Fruit fly (Drosophila melanogaster): ENCODE results near the gene RpS21.

RpS21 gene

DNA sequence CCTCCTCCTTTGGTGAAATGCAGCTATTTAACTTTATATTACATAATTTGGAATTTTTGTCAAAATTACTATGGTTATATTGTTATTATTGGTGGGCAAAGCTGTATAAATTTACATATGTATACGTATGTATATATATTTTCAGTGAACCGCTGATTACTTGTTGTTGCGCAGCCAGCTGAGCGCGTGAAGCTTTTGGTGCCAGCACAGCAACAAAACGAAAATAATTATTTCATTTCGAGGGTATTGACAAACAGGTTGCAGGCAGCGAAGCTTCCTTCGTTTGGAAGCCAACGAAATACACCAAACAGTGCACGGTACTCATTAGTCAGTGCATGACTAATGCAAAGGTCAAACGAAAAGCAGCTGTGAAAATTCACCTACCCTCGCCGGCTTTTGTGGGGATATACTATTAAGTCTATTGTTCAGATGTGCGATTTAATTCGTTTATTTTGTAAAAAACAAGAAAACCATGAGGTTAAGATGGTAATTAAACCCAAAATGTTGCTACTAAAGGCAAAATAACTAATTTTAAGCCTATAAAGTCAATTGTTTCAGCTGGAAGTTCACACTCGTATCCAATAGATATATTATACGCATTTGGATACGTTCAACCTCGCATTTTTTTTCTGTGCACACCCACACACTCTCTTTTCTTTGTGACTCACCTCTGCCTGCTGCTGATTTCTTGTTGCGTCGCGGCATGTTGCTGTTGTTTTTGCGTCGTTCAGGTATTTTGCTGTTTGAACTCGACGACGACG lies 17.3 kb downstream of the RpS21 start (continued):
- TF ChIP-seq CG2712 (tag; optimal IDR thresholded peaks at IDR 0.05) = no peak
- TF ChIP-seq CG7839 (tag; optimal IDR thresholded peaks at IDR 0.05) = peak; percentile 29
- no peak for TF ChIP-seq hb (GFP tag; IDR thresholded peaks at IDR 0.05; ENCODE audit: partially characterized antibody)
- TF ChIP-seq croc (GFP tag; conservative IDR thresholded peaks at IDR 0.05) = no peak
- no peak for TF ChIP-seq CG3163 (GFP tag; optimal IDR thresholded peaks at IDR 0.05)
- TF ChIP-seq CG4282 (GFP tag; optimal IDR thresholded peaks at IDR 0.05) = no peak
- TF ChIP-seq tio (GFP tag; optimal IDR thresholded peaks at IDR 0.05) = no peak
- no peak for TF ChIP-seq Atf-2 (GFP tag; optimal IDR thresholded peaks at IDR 0.05)
- TF ChIP-seq Spps (tag; optimal IDR thresholded peaks at IDR 0.05) = no peak
- TF ChIP-seq fru (optimal IDR thresholded peaks at IDR 0.05) = no peak
- TF ChIP-seq crol (GFP tag; IDR thresholded peaks at IDR 0.05) = no peak
- no peak for TF ChIP-seq fd64A (GFP tag; optimal IDR thresholded peaks at IDR 0.05)
- no peak for TF ChIP-seq Sry-δ (GFP tag; optimal IDR thresholded peaks at IDR 0.05)
- peak; percentile 8 for TF ChIP-seq CG12659 (GFP tag; optimal IDR thresholded peaks at IDR 0.05)
- no peak for TF ChIP-seq H15 (GFP tag; IDR thresholded peaks at IDR 0.05)
- no peak for TF ChIP-seq CkIIα-i1 (GFP tag; IDR thresholded peaks at IDR 0.05)
- TF ChIP-seq fu2 (GFP tag; optimal IDR thresholded peaks at IDR 0.05) = no peak
- peak; percentile 10 for TF ChIP-seq CG33213 (GFP tag; optimal IDR thresholded peaks at IDR 0.05)
- TF ChIP-seq sens-2 (GFP tag; IDR thresholded peaks at IDR 0.05) = no peak
- no peak for TF ChIP-seq fd96Cb (tag; optimal IDR thresholded peaks at IDR 0.05)
- TF ChIP-seq gsb-n (tag; optimal IDR thresholded peaks at IDR 0.05) = no peak
- peak; percentile 12 for TF ChIP-seq pum (GFP tag; optimal IDR thresholded peaks at IDR 0.05)
- TF ChIP-seq CG7372 (GFP tag; IDR thresholded peaks at IDR 0.05) = no peak
- no peak for TF ChIP-seq mirr (GFP tag; optimal IDR thresholded peaks at IDR 0.05)
- TF ChIP-seq slbo (GFP tag; IDR thresholded peaks at IDR 0.05) = peak; percentile 51
- TF ChIP-seq Myb (GFP tag; optimal IDR thresholded peaks at IDR 0.05) = no peak
- peak; percentile 67 for TF ChIP-seq lilli (GFP tag; optimal IDR thresholded peaks at IDR 0.05)
- peak; percentile 31; the same call in 1 of the 2 replicates for TF ChIP-seq Taf1 (GFP tag; IDR thresholded peaks at IDR 0.05)
- TF ChIP-seq Dp (GFP tag; optimal IDR thresholded peaks at IDR 0.05) = no peak
- no peak for TF ChIP-seq CG33557 (GFP tag; optimal IDR thresholded peaks at IDR 0.05)
- peak; percentile 23 for TF ChIP-seq sd (tag; optimal IDR thresholded peaks at IDR 0.05)
- no peak for TF ChIP-seq CG10274 (GFP tag; optimal IDR thresholded peaks at IDR 0.05)
- no peak for TF ChIP-seq CG7745 (tag; optimal IDR thresholded peaks at IDR 0.05)
- TF ChIP-seq gce (GFP tag; IDR thresholded peaks at IDR 0.05) = no peak
- TF ChIP-seq E2f1 (GFP tag; IDR thresholded peaks at IDR 0.05) = no peak
- TF ChIP-seq NFAT (GFP tag; IDR thresholded peaks at IDR 0.05) = no peak
- no peak for TF ChIP-seq CG9215 (GFP tag; IDR thresholded peaks at IDR 0.05)
- TF ChIP-seq CG9727 (GFP tag; optimal IDR thresholded peaks at IDR 0.05) = no peak
- no peak for TF ChIP-seq B-H2 (GFP tag; optimal IDR thresholded peaks at IDR 0.05)
- no peak for TF ChIP-seq Jarid2 (GFP tag; optimal IDR thresholded peaks at IDR 0.05)
- TF ChIP-seq Six4 (GFP tag; optimal IDR thresholded peaks at IDR 0.05) = peak; percentile 5
- TF ChIP-seq scrt (GFP tag; optimal IDR thresholded peaks at IDR 0.05) = no peak
- TF ChIP-seq CG30431 (GFP tag; optimal IDR thresholded peaks at IDR 0.05) = no peak
- no peak for TF ChIP-seq Xbp1 (GFP tag; optimal IDR thresholded peaks at IDR 0.05)
- no peak for TF ChIP-seq CG1647 (GFP tag; optimal IDR thresholded peaks at IDR 0.05)
- peak; percentile 21 for TF ChIP-seq CG4328 (GFP tag; optimal IDR thresholded peaks at IDR 0.05)
- no peak for TF ChIP-seq Dref (GFP tag; IDR thresholded peaks at IDR 0.05)
- no peak for TF ChIP-seq her (GFP tag; optimal IDR thresholded peaks at IDR 0.05)
- peak; percentile 41 to 54 for TF ChIP-seq Hr51 (GFP tag; optimal IDR thresholded peaks at IDR 0.05)
- no peak for TF ChIP-seq tx (GFP tag; optimal IDR thresholded peaks at IDR 0.05)
- TF ChIP-seq wor (GFP tag; IDR thresholded peaks at IDR 0.05) = no peak

Data from whole organism, embryonic.